Worm (Caenorhabditis elegans) whole organism, L4 larva: ENCODE results near the gene C47E8.4.

Source experiments
- F10B5.3 ChIP-seq: sonication (generic microtip); optimal IDR thresholded peaks from 2 replicates; lab custom pipeline; 2016; ENCODE audit warnings: mild to moderate bottlenecking, missing genetic modification characterization, missing compliant biosample characterization
- T26A8.4 ChIP-seq: fragments of 200-800 bp; sonication (Bioruptor generic); IDR thresholded peaks from 2 replicates; pipeline ENCODE4 v1.3.6; 2022; ENCODE audit warnings: missing genetic modification characterization, missing compliant biosample characterization
- Y105C5A.15 ChIP-seq: fragments of 200-800 bp; sonication (Bioruptor generic); IDR thresholded peaks from 2 replicates; pipeline ENCODE4 v1.3.6; 2022; ENCODE audit warnings: missing genetic modification characterization, missing compliant biosample characterization
- Y48G9A.11 ChIP-seq: fragments of 200-800 bp; sonication (Bioruptor generic); IDR thresholded peaks from 2 replicates; pipeline ENCODE4 v1.3.6; 2022; ENCODE audit warnings: missing genetic modification reagents, missing genetic modification characterization, missing compliant biosample characterization
- ZK546.5 ChIP-seq, 2 experiments: sonication (generic microtip); optimal IDR thresholded peaks; 2 replicates each; lab custom pipeline; 2017; ENCODE audit warnings: missing biosample characterization in 2 of 2, missing genetic modification characterization in 2 of 2
- aha-1 ChIP-seq: fragments of 150-350 bp; peaks from one replicate; lab custom pipeline; 2014; ENCODE audit warnings: missing biosample characterization, missing genetic modification characterization
- ama-1 ChIP-seq: fragments of 150-350 bp; optimal IDR thresholded peaks from 2 replicates; lab custom pipeline; 2014; ENCODE audit warnings: inconsistent platforms, mixed read lengths
- ceh-20 ChIP-seq: fragments of 200-800 bp; sonication (Bioruptor generic); IDR thresholded peaks from 2 replicates; pipeline ENCODE4 v1.3.6; 2022; ENCODE audit warnings: missing genetic modification reagents, missing genetic modification characterization, missing compliant biosample characterization
- ceh-32 ChIP-seq: sonication (generic microtip); optimal IDR thresholded peaks from 2 replicates; lab custom pipeline; 2016; ENCODE audit warnings: mild to moderate bottlenecking, missing genetic modification characterization, missing compliant biosample characterization; ENCODE audit not compliant: poor library complexity
- dpl-1 ChIP-seq: fragments of 150-350 bp; optimal IDR thresholded peaks from 2 replicates; lab custom pipeline; 2014; ENCODE audit warnings: missing biosample characterization, missing genetic modification reagents, missing genetic modification characterization
- duxl-1 ChIP-seq: sonication (generic microtip); optimal IDR thresholded peaks from 2 replicates; lab custom pipeline; 2016; ENCODE audit warnings: mild to moderate bottlenecking, missing genetic modification characterization, moderate library complexity, missing compliant biosample characterization; ENCODE audit not compliant: poor library complexity
- egl-43 ChIP-seq: fragments of 200-800 bp; sonication (Bioruptor generic); IDR thresholded peaks from 2 replicates; pipeline ENCODE4 v1.3.6; 2022; ENCODE audit warnings: missing genetic modification reagents, missing genetic modification characterization, missing compliant biosample characterization
- fkh-10 ChIP-seq: fragments of 150-350 bp; optimal IDR thresholded peaks from 2 replicates; lab custom pipeline; 2014; ENCODE audit warnings: missing biosample characterization, missing genetic modification reagents, missing genetic modification characterization
- fos-1 ChIP-seq: fragments of 150-350 bp; optimal IDR thresholded peaks from 2 replicates; lab custom pipeline; 2014; ENCODE audit warnings: missing biosample characterization, missing genetic modification characterization
- hlh-11 ChIP-seq: fragments of 200-800 bp; sonication (Bioruptor generic); optimal IDR thresholded peaks from 2 replicates; lab custom pipeline; 2018; ENCODE audit warnings: mild to moderate bottlenecking, missing genetic modification characterization, missing compliant biosample characterization
- hlh-30 ChIP-seq: sonication (generic microtip); optimal IDR thresholded peaks from 2 replicates; lab custom pipeline; 2017; ENCODE audit warnings: antibody characterized with exemption, mild to moderate bottlenecking, missing genetic modification characterization, missing compliant biosample characterization; ENCODE audit not compliant: insufficient read depth
- lin-29 ChIP-seq: fragments of 200-800 bp; sonication (Bioruptor generic); IDR thresholded peaks from 2 replicates; pipeline ENCODE4 v1.3.6; 2022; ENCODE audit warnings: missing genetic modification reagents, missing genetic modification characterization, missing compliant biosample characterization
- lin-39 ChIP-seq: fragments of 150-350 bp; optimal IDR thresholded peaks from 2 replicates; lab custom pipeline; 2014; ENCODE audit warnings: missing biosample characterization, missing genetic modification reagents, missing genetic modification characterization
- lsy-2 ChIP-seq, 2 experiments: fragments of 150-350 bp in 1 of 2; sonication (generic microtip) in 1 of 2; optimal IDR thresholded peaks; 2 replicates each; lab custom pipeline; 2014 to 2017; ENCODE audit warnings: missing biosample characterization in 2 of 2, missing genetic modification characterization in 2 of 2
- madf-5 ChIP-seq, 2 experiments: fragments of 200-800 bp; sonication (Bioruptor generic); IDR thresholded peaks; 2 replicates each; pipeline ENCODE4 v1.3.6; 2022; ENCODE audit warnings: missing compliant biosample characterization in 2 of 2, missing genetic modification characterization in 2 of 2
- madf-9 ChIP-seq: fragments of 200-800 bp; sonication (Bioruptor generic); conservative IDR thresholded peaks from 2 replicates; pipeline ENCODE4 v1.3.6; 2022; ENCODE audit warnings: missing genetic modification reagents, missing genetic modification characterization, missing compliant biosample characterization
- mdl-1 ChIP-seq, 2 experiments: fragments of 150-350 bp in 1 of 2; sonication (generic microtip) in 1 of 2; optimal IDR thresholded peaks; 2 replicates each; lab custom pipeline; 2014 to 2017; ENCODE audit warnings: missing biosample characterization in 2 of 2, missing genetic modification characterization in 2 of 2
- mdt-29 ChIP-seq: fragments of 200-800 bp; sonication (Bioruptor generic); IDR thresholded peaks from 2 replicates; pipeline ENCODE4 v1.3.6; 2022; ENCODE audit warnings: missing genetic modification reagents, missing genetic modification characterization, missing compliant biosample characterization
- mep-1 ChIP-seq: fragments of 150-350 bp; sonication (generic microtip); optimal IDR thresholded peaks from 3 replicates; lab custom pipeline; 2014; ENCODE audit warnings: missing biosample characterization, missing genetic modification characterization
- mxl-2 ChIP-seq: fragments of 200-800 bp; sonication (Bioruptor generic); conservative IDR thresholded peaks from 2 replicates; pipeline ENCODE4 v1.3.6; 2022; ENCODE audit warnings: missing genetic modification reagents, missing genetic modification characterization, missing compliant biosample characterization
- mxl-3 ChIP-seq: fragments of 200-800 bp; sonication (Bioruptor generic); optimal IDR thresholded peaks from 2 replicates; lab custom pipeline; 2018; ENCODE audit warnings: mild to moderate bottlenecking, missing genetic modification characterization, missing compliant biosample characterization
- nhr-237 ChIP-seq: sonication (generic microtip); optimal IDR thresholded peaks from 2 replicates; lab custom pipeline; 2017; ENCODE audit warnings: missing biosample characterization, missing genetic modification characterization
- nhr-28 ChIP-seq: fragments of 150-350 bp; optimal IDR thresholded peaks from 2 replicates; lab custom pipeline; 2014; ENCODE audit warnings: missing biosample characterization, missing genetic modification characterization
- nhr-41 ChIP-seq: fragments of 200-800 bp; sonication (Bioruptor generic); IDR thresholded peaks from 2 replicates; pipeline ENCODE4 v1.3.6; 2022; ENCODE audit warnings: missing genetic modification reagents, missing genetic modification characterization, missing compliant biosample characterization
- pqm-1 ChIP-seq: sonication (generic microtip); optimal IDR thresholded peaks from 2 replicates; lab custom pipeline; 2017; ENCODE audit warnings: missing biosample characterization, missing genetic modification characterization
- sdz-12 ChIP-seq: fragments of 200-800 bp; sonication (Bioruptor generic); optimal IDR thresholded peaks from 2 replicates; lab custom pipeline; 2018; ENCODE audit warnings: mild to moderate bottlenecking, missing genetic modification characterization, missing compliant biosample characterization
- skn-1 ChIP-seq: fragments of 150-350 bp; optimal IDR thresholded peaks from 2 replicates; lab custom pipeline; 2014; ENCODE audit warnings: missing biosample characterization, missing genetic modification characterization
- snpc-1.2 ChIP-seq: fragments of 200-800 bp; sonication (Bioruptor generic); IDR thresholded peaks from 2 replicates; pipeline ENCODE4 v1.3.6; 2022; ENCODE audit warnings: missing genetic modification reagents, missing genetic modification characterization, missing compliant biosample characterization
- unc-62 ChIP-seq, 3 experiments: fragments of 150-350 bp in 1 of 3; sonication (generic microtip); optimal IDR thresholded peaks in 2 of 3; peaks in 1 of 3; 1 replicate in 1 of 3; 2 replicates in 2 of 3; lab custom pipeline; 2014 to 2017; ENCODE audit warnings: missing biosample characterization in 3 of 3, missing genetic modification characterization in 3 of 3, missing genetic modification reagents in 3 of 3, missing genotype in 1 of 3
- zag-1 ChIP-seq: fragments of 150-350 bp; optimal IDR thresholded peaks from 2 replicates; lab custom pipeline; 2014; ENCODE audit warnings: missing biosample characterization, missing genetic modification characterization
- zip-2 ChIP-seq: fragments of 150-350 bp; optimal IDR thresholded peaks from 2 replicates; lab custom pipeline; 2014; ENCODE audit warnings: missing biosample characterization, missing genetic modification characterization
- ztf-7 ChIP-seq: fragments of 150-350 bp; optimal IDR thresholded peaks from 2 replicates; lab custom pipeline; 2014; ENCODE audit warnings: missing biosample characterization, missing genetic modification characterization

Gene C47E8.4

DNA sequence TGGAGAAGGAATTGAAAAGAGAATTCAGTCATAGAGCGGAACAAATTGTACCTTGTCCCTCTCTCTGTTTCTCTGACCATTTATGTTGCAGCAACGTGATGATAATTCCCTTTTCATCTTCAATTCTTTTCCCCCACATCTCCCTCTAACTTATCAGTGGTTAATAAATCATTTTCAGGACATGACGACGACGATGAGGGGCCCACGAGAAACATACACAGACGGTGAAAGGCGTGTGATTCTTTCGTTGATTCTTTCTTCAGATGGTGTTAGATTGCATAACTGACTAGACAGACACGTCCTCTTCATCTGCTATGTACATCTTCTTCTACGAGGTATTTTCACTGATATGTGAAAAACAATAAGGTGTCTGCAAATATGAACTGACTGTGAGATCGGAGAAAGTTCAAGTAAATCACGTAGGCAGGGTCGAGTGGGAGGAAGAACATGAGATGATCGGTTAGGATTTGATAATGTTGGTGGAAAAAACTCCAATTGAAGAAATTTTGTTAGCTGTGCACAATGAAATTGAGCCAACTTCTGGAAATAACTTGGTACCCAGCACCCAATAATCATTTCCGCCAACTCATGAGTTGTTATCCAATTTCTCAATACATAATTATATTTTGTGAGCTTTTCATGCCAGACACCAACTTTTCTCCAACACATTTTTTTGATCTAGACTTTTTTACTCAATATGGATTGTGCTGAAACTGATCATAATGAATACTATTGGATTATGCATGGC, 24.5 kb downstream of the C47E8.4 start, which contains the start of gene srh-17 (continued):
- TF ChIP-seq duxl-1 (tag; lab: Kevin White, UChicago) (no peak), madf-9 (GFP tag; lab: Robert Waterston, UW) (no peak), nhr-41 (GFP tag; lab: Robert Waterston, UW) (no peak), dpl-1 (GFP tag; lab: Kevin White, UChicago) (no peak), mxl-2 (no peak)

ce11 chrV:14659595-14659994, 25.7 kb downstream of the C47E8.4 start:
- TF ChIP-seq unc-62 (GFP tag; optimal IDR thresholded peaks at IDR 0.05 in 1 of 2; lab: Kevin White, UChicago) (peak in 1 of 2 experiments; percentile 90), unc-62 (tag; optimal IDR thresholded peaks at IDR 0.05; lab: Kevin White, UChicago) (no peak), skn-1 (tag; lab: Kevin White, UChicago) (no peak)

- TF ChIP-seq hlh-11 (peak; percentile 25), dpl-1 (GFP tag; lab: Kevin White, UChicago) (no peak), ceh-20 (no peak), mdl-1 (tag; optimal IDR thresholded peaks at IDR 0.05; lab: Kevin White, UChicago) (peak in 1 of 2 experiments; percentile 4), nhr-28 (peak; percentile 19), lin-29 (no peak), fkh-10 (GFP tag; lab: Kevin White, UChicago) (no peak), nhr-237 (tag; lab: Kevin White, UChicago) (no peak), lin-39 (tag; lab: Kevin White, UChicago) (no peak), pqm-1 (tag; lab: Kevin White, UChicago) (no peak), mxl-3 (GFP tag; lab: Kevin White, UChicago) (peak; percentile 36), madf-9 (GFP tag; lab: Robert Waterston, UW) (no peak), ama-1 (lab: Kevin White, UChicago) (no peak), ztf-7 (no peak), egl-43 (GFP tag; lab: Robert Waterston, UW) (no peak), Y105C5A.15 (GFP tag; lab: Robert Waterston, UW) (no peak), lsy-2 (tag; optimal IDR thresholded peaks at IDR 0.05; lab: Kevin White, UChicago) (no peak), ZK546.5 (tag; optimal IDR thresholded peaks at IDR 0.05; lab: Kevin White, UChicago) (no peak), mep-1 (tag; lab: Kevin White, UChicago) (no peak), skn-1 (tag; lab: Kevin White, UChicago) (no peak), zip-2 (tag; lab: Kevin White, UChicago) (no peak), Y48G9A.11 (GFP tag; lab: Robert Waterston, UW) (no peak), snpc-1.2 (GFP tag; lab: Robert Waterston, UW) (no peak), mdt-29 (GFP tag; lab: Robert Waterston, UW) (no peak), hlh-30 (peak; percentile 3), sdz-12 (GFP tag; lab: Kevin White, UChicago) (no peak)
Observed at ce11 chrV:14658131-14658530, 27.2 kb downstream of the C47E8.4 start, which contains the start of gene slc-25A29. slc-25A29 (minus strand) TSS chrV:14658175.

ce11 chrV:14656970-14657369, 28.3 kb downstream of the C47E8.4 start:
- TF ChIP-seq hlh-30 (peak; percentile 62), T26A8.4 (no peak), nhr-28 (peak; percentile 5), ama-1 (lab: Kevin White, UChicago) (no peak), madf-5 (GFP tag; IDR thresholded peaks at IDR 0.05; lab: Robert Waterston, UW) (no peak), ceh-20 (no peak), zag-1 (tag; lab: Kevin White, UChicago) (no peak), fos-1 (no peak), ceh-32 (tag; lab: Kevin White, UChicago) (no peak), F10B5.3 (tag; lab: Kevin White, UChicago) (no peak), mdl-1 (tag; optimal IDR thresholded peaks at IDR 0.05; lab: Kevin White, UChicago) (peak in 1 of 2 experiments; percentile 36), aha-1 (tag; lab: Kevin White, UChicago) (no peak)
